Fruit fly (Drosophila melanogaster) whole organism, embryonic: ENCODE results near the gene CG17207.
A peak's percentile ranks its signal among the peaks of the same experiment; 100 is the strongest.

Experiments
- BtbVII ChIP-seq: fragments of 200-800 bp; sonication (Bioruptor generic); optimal IDR thresholded peaks from 3 replicates; lab custom pipeline; 2017; ENCODE audit warnings: missing biosample characterization, mild to moderate bottlenecking, missing genetic modification characterization
- Bteb2 ChIP-seq: fragments of 200-800 bp; sonication (Bioruptor generic); optimal IDR thresholded peaks from 2 replicates; lab custom pipeline; 2016; ENCODE audit warnings: missing biosample characterization, missing genetic modification characterization
- C15 ChIP-seq: fragments of 200-800 bp; sonication (Bioruptor generic); IDR thresholded peaks from 3 replicates; pipeline ENCODE4 v1.3.6; 2022; ENCODE audit warnings: missing biosample characterization, missing genetic modification characterization
- CG11504 ChIP-seq: fragments of 200-800 bp; sonication (Bioruptor generic); optimal IDR thresholded peaks from 3 replicates; lab custom pipeline; 2019; ENCODE audit warnings: missing biosample characterization, mild to moderate bottlenecking, missing genetic modification characterization, moderate library complexity
- CG1233 ChIP-seq: fragments of 200-800 bp; sonication (Bioruptor generic); optimal IDR thresholded peaks from 4 replicates; lab custom pipeline; 2018; ENCODE audit warnings: missing biosample characterization, mild to moderate bottlenecking, missing genetic modification characterization
- CG12744 ChIP-seq: fragments of 200-800 bp; sonication (Bioruptor generic); optimal IDR thresholded peaks from 2 replicates; lab custom pipeline; 2016; ENCODE audit warnings: missing biosample characterization, missing genetic modification characterization
- CG12942 ChIP-seq: fragments of 200-800 bp; sonication (Bioruptor generic); optimal IDR thresholded peaks from 3 replicates; lab custom pipeline; 2016; ENCODE audit warnings: missing biosample characterization, missing genetic modification characterization
- CG15514 ChIP-seq: fragments of 200-800 bp; sonication (Bioruptor generic); optimal IDR thresholded peaks from 3 replicates; lab custom pipeline; 2017; ENCODE audit warnings: missing biosample characterization, missing genetic modification characterization, mild to moderate bottlenecking, moderate library complexity, missing genetic modification reagents
- CG2120 ChIP-seq: fragments of 200-800 bp; sonication (Bioruptor generic); optimal IDR thresholded peaks from 3 replicates; lab custom pipeline; 2016; ENCODE audit warnings: missing biosample characterization, missing genetic modification characterization
- CG2202 ChIP-seq: fragments of 200-800 bp; sonication (Bioruptor generic); optimal IDR thresholded peaks from 2 replicates; lab custom pipeline; 2018; ENCODE audit warnings: missing biosample characterization, mild to moderate bottlenecking, missing genetic modification characterization
- CG32532 ChIP-seq: fragments of 200-800 bp; sonication (Bioruptor generic); IDR thresholded peaks from 2 replicates; pipeline ENCODE4 v1.3.6; 2022; ENCODE audit warnings: missing biosample characterization, missing genetic modification characterization
- CG43689 ChIP-seq: fragments of 200-800 bp; sonication (Bioruptor generic); IDR thresholded peaks from 2 replicates; pipeline ENCODE4 v1.3.6; 2022; ENCODE audit warnings: missing biosample characterization, missing genetic modification characterization
- CG7745 ChIP-seq: fragments of 200-800 bp; sonication (Bioruptor generic); optimal IDR thresholded peaks from 2 replicates; lab custom pipeline; 2018; ENCODE audit warnings: missing biosample characterization, mild to moderate bottlenecking, missing genetic modification characterization, moderate library complexity
- CG9797 ChIP-seq: fragments of 200-800 bp; sonication (Bioruptor generic); optimal IDR thresholded peaks from 3 replicates; lab custom pipeline; 2018; ENCODE audit warnings: missing biosample characterization, mild to moderate bottlenecking, missing genetic modification characterization
- CG9932 ChIP-seq: fragments of 200-800 bp; sonication (Bioruptor generic); IDR thresholded peaks from 2 replicates; pipeline ENCODE4 v1.3.6; 2022; ENCODE audit warnings: missing biosample characterization, missing genetic modification characterization
- CHES-1-like ChIP-seq: fragments of 200-800 bp; sonication (Bioruptor generic); optimal IDR thresholded peaks from 2 replicates; lab custom pipeline; 2016; ENCODE audit warnings: missing biosample characterization, missing genetic modification characterization
- CoRest ChIP-seq: fragments of 200-800 bp; sonication (Bioruptor generic); optimal IDR thresholded peaks from 3 replicates; lab custom pipeline; 2018; ENCODE audit warnings: missing biosample characterization, mild to moderate bottlenecking, missing genetic modification characterization, moderate library complexity
- Dbx ChIP-seq: fragments of 200-800 bp; sonication (Bioruptor generic); IDR thresholded peaks from 3 replicates; pipeline ENCODE4 v1.3.6; 2022; ENCODE audit warnings: missing biosample characterization, missing genetic modification characterization
- Eip74EF ChIP-seq, 2 experiments: fragments of 200-800 bp in 1 of 2; fragments of >200 bp in 1 of 2; sonication (Bioruptor generic) in 1 of 2; optimal IDR thresholded peaks; 2 replicates each; lab custom pipeline; 2017 to 2019; ENCODE audit warnings: missing biosample characterization in 2 of 2, missing genetic modification characterization in 2 of 2, mild to moderate bottlenecking in 1 of 2, moderate library complexity in 1 of 2
- Hand ChIP-seq: fragments of 200-800 bp; sonication (Bioruptor generic); optimal IDR thresholded peaks from 2 replicates; lab custom pipeline; 2017; ENCODE audit warnings: mild to moderate bottlenecking, missing biosample characterization, missing genetic modification reagents, missing genetic modification characterization
- Lpt ChIP-seq: fragments of >200 bp; optimal IDR thresholded peaks from 2 replicates; lab custom pipeline; 2018; ENCODE audit warnings: missing biosample characterization, missing genetic modification characterization
- MESR4 ChIP-seq: fragments of 200-800 bp; sonication (Bioruptor generic); optimal IDR thresholded peaks from 2 replicates; lab custom pipeline; 2018; ENCODE audit warnings: missing biosample characterization, mild to moderate bottlenecking, missing genetic modification characterization, moderate library complexity
- Mad ChIP-seq: fragments of 200-800 bp; sonication (Bioruptor generic); optimal IDR thresholded peaks from 2 replicates; lab custom pipeline; 2016; ENCODE audit warnings: missing biosample characterization, missing genetic modification characterization
- Max ChIP-seq: fragments of 200-800 bp; sonication (Bioruptor generic); optimal IDR thresholded peaks from 2 replicates; lab custom pipeline; 2016; ENCODE audit warnings: missing biosample characterization, mild to moderate bottlenecking, missing genetic modification characterization
- Nf-YA ChIP-seq: fragments of 200-800 bp; sonication (Bioruptor generic); IDR thresholded peaks from 2 replicates; pipeline ENCODE4 v1.3.6; 2022; ENCODE audit warnings: missing biosample characterization, missing genetic modification characterization
- Nf-YC ChIP-seq: fragments of 200-800 bp; optimal IDR thresholded peaks from 3 replicates; lab custom pipeline; 2019; ENCODE audit warnings: missing biosample characterization, mild to moderate bottlenecking, missing genetic modification characterization, moderate library complexity
- Oli ChIP-seq: fragments of 200-800 bp; sonication (Bioruptor generic); optimal IDR thresholded peaks from 2 replicates; lab custom pipeline; 2018; ENCODE audit warnings: missing biosample characterization, mild to moderate bottlenecking, missing genetic modification characterization, moderate library complexity
- Scr ChIP-seq: fragments of 200-800 bp; sonication (Bioruptor generic); IDR thresholded peaks from 2 replicates; pipeline ENCODE4 v1.3.6; 2022; ENCODE audit warnings: missing biosample characterization, missing genetic modification characterization; ENCODE audit not compliant: partially characterized antibody
- Six4 ChIP-seq: fragments of 200-800 bp; sonication (Bioruptor generic); optimal IDR thresholded peaks from 2 replicates; lab custom pipeline; 2016; ENCODE audit warnings: missing biosample characterization, missing genetic modification characterization
- bbx ChIP-seq: fragments of 200-800 bp; sonication (Bioruptor generic); IDR thresholded peaks from 2 replicates; pipeline ENCODE4 v1.3.6; 2022; ENCODE audit warnings: missing biosample characterization, missing genetic modification characterization; ENCODE audit not compliant: partially characterized antibody
- chn ChIP-seq: fragments of 200-800 bp; sonication (Bioruptor generic); optimal IDR thresholded peaks from 2 replicates; lab custom pipeline; 2016; ENCODE audit warnings: missing biosample characterization, missing genetic modification characterization
- corto ChIP-seq: fragments of 200-800 bp; sonication (Bioruptor generic); optimal IDR thresholded peaks from 2 replicates; lab custom pipeline; 2016; ENCODE audit warnings: missing biosample characterization, mild to moderate bottlenecking, missing genetic modification characterization, moderate library complexity
- dpn ChIP-seq, 2 experiments: fragments of 200-800 bp; sonication (Bioruptor generic); optimal IDR thresholded peaks; 3 replicates each; lab custom pipeline; 2016; ENCODE audit warnings: missing biosample characterization in 2 of 2, missing genetic modification characterization in 2 of 2
- eyg ChIP-seq: fragments of 200-800 bp; sonication (Bioruptor generic); optimal IDR thresholded peaks from 3 replicates; lab custom pipeline; 2016; ENCODE audit warnings: missing biosample characterization, missing genetic modification characterization
- fu2 ChIP-seq: fragments of 200-800 bp; sonication (Bioruptor generic); optimal IDR thresholded peaks from 2 replicates; lab custom pipeline; 2016; ENCODE audit warnings: missing biosample characterization, missing genetic modification characterization
- gsb ChIP-seq: fragments of 200-800 bp; sonication (Bioruptor generic); IDR thresholded peaks from 2 replicates; pipeline ENCODE4 v1.3.6; 2022; ENCODE audit warnings: missing biosample characterization, missing genetic modification characterization
- kah ChIP-seq: fragments of 200-800 bp; sonication (Bioruptor generic); optimal IDR thresholded peaks from 2 replicates; lab custom pipeline; 2018; ENCODE audit warnings: missing biosample characterization, mild to moderate bottlenecking, missing genetic modification characterization
- knrl ChIP-seq: fragments of 200-800 bp; sonication (Bioruptor generic); IDR thresholded peaks from 3 replicates; pipeline ENCODE4 v1.3.6; 2022; ENCODE audit warnings: missing biosample characterization, missing genetic modification characterization; ENCODE audit not compliant: partially characterized antibody
- lola ChIP-seq, 3 experiments: fragments of >200 bp in 2 of 3; fragments of 200-800 bp in 1 of 3; sonication (Bioruptor generic) in 1 of 3; optimal IDR thresholded peaks; 2 replicates each; lab custom pipeline; 2017 to 2019; ENCODE audit warnings: missing biosample characterization in 3 of 3, missing genetic modification characterization in 3 of 3, mild to moderate bottlenecking in 1 of 3, moderate library complexity in 1 of 3
- nau ChIP-seq: fragments of 200-800 bp; sonication (Bioruptor generic); optimal IDR thresholded peaks from 3 replicates; lab custom pipeline; 2017; ENCODE audit warnings: missing biosample characterization, mild to moderate bottlenecking, missing genetic modification characterization, missing genetic modification reagents
- nmo ChIP-seq: fragments of 200-800 bp; sonication (Bioruptor generic); optimal IDR thresholded peaks from 2 replicates; lab custom pipeline; 2018; ENCODE audit warnings: missing biosample characterization, mild to moderate bottlenecking, missing genetic modification characterization, moderate library complexity
- oc ChIP-seq: fragments of 200-800 bp; sonication (Bioruptor generic); optimal IDR thresholded peaks from 2 replicates; lab custom pipeline; 2018; ENCODE audit warnings: missing biosample characterization, mild to moderate bottlenecking, missing genetic modification characterization, moderate library complexity
- onecut ChIP-seq: fragments of 200-800 bp; sonication (Bioruptor generic); IDR thresholded peaks from 2 replicates; pipeline ENCODE4 v1.3.6; 2022; ENCODE audit warnings: missing biosample characterization, missing genetic modification characterization
- otp ChIP-seq: fragments of 200-800 bp; sonication (Bioruptor generic); IDR thresholded peaks from 3 replicates; pipeline ENCODE4, ENCODE4 v1.3.6; 2022; ENCODE audit warnings: missing biosample characterization, missing genetic modification characterization
- peb ChIP-seq: fragments of 200-800 bp; sonication (Bioruptor generic); IDR thresholded peaks from 2 replicates; pipeline ENCODE4 v1.3.6; 2022; ENCODE audit warnings: missing biosample characterization, missing genetic modification characterization
- pita ChIP-seq: fragments of 200-800 bp; sonication (Bioruptor generic); optimal IDR thresholded peaks from 2 replicates; lab custom pipeline; 2017; ENCODE audit warnings: missing biosample characterization, mild to moderate bottlenecking, missing genetic modification characterization
- seq ChIP-seq: fragments of 200-800 bp; sonication (Bioruptor generic); IDR thresholded peaks from 2 replicates; pipeline ENCODE4 v1.3.6; 2022; ENCODE audit warnings: missing biosample characterization, missing genetic modification characterization
- slbo ChIP-seq: fragments of 200-800 bp; sonication (Bioruptor generic); IDR thresholded peaks from 2 replicates; pipeline ENCODE4 v1.3.6; 2022; ENCODE audit warnings: missing biosample characterization, missing genetic modification characterization
- so ChIP-seq: fragments of 200-800 bp; sonication (Bioruptor generic); IDR thresholded peaks from 3 replicates; pipeline ENCODE4 v1.3.6; 2022; ENCODE audit warnings: missing biosample characterization, missing genetic modification characterization
- zen ChIP-seq: fragments of 200-800 bp; sonication (Bioruptor generic); optimal IDR thresholded peaks from 3 replicates; lab custom pipeline; 2018; ENCODE audit warnings: missing biosample characterization, mild to moderate bottlenecking, missing genetic modification characterization, moderate library complexity

CG17207 gene

dm6 chr3R:12422379-12422975 lies 16.5 kb downstream of the CG17207 start, which contains the start of the genes Scgbeta and CG17202 (continued):
- no peak for TF ChIP-seq peb
- peak; percentile 21 for TF ChIP-seq CHES-1-like
- no peak for TF ChIP-seq kah
- no peak for TF ChIP-seq Nf-YA
- no peak for TF ChIP-seq oc (tag; lab: Kevin White, UChicago)
- peak; percentile 49; the same call in 1 of the 3 replicates for TF ChIP-seq knrl
- TF ChIP-seq CG1233 (GFP tag; lab: Kevin White, UChicago), result no peak
- peak; percentile 75 for TF ChIP-seq MESR4 (GFP tag; lab: Kevin White, UChicago)
- TF ChIP-seq CoRest (tag; lab: Kevin White, UChicago), result peak; percentile 54
- no peak for TF ChIP-seq CG2202
- no peak for TF ChIP-seq Scr
- no peak for TF ChIP-seq Oli
- no peak for TF ChIP-seq Eip74EF (GFP tag; optimal IDR thresholded peaks at IDR 0.05; lab: Kevin White, UChicago)
- TF ChIP-seq Six4, result no peak
- no peak for TF ChIP-seq lola (GFP tag; optimal IDR thresholded peaks at IDR 0.05; lab: Kevin White, UChicago)
- peak; percentile 37; the same call in 1 of the 3 replicates for TF ChIP-seq otp
- TF ChIP-seq C15 (GFP tag; lab: Robert Waterston, UW), result no peak
- no peak for TF ChIP-seq eyg
- no peak; the same call in 1 of the 2 replicates for TF ChIP-seq CG32532
- TF ChIP-seq corto (GFP tag; lab: Kevin White, UChicago), result no peak
- TF ChIP-seq nmo (GFP tag; lab: Kevin White, UChicago), result peak; percentile 39
- TF ChIP-seq CG15514 (GFP tag; lab: Kevin White, UChicago), result peak; percentile 100
- peak; percentile 59 for TF ChIP-seq CG2120 (GFP tag; lab: Kevin White, UChicago)
- TF ChIP-seq chn, result no peak
- TF ChIP-seq zen, result peak; percentile 12
- TF ChIP-seq onecut (GFP tag; lab: Robert Waterston, UW), result peak; percentile 29
- TF ChIP-seq Dbx (GFP tag; lab: Robert Waterston, UW), result 0 out of 3 replicates have a peak, but pooled peaks have one; percentile 27
- peak in 1 of 2 experiments; percentile 17 for TF ChIP-seq dpn (GFP tag; optimal IDR thresholded peaks at IDR 0.05; lab: Kevin White, UChicago)
- TF ChIP-seq CG12942 (GFP tag; lab: Kevin White, UChicago), result no peak
- TF ChIP-seq bbx (GFP tag; lab: Robert Waterston, UW), result no peak
- peak; percentile 7 for TF ChIP-seq Bteb2
- TF ChIP-seq BtbVII (GFP tag; lab: Kevin White, UChicago), result no peak
- 0 out of 3 replicates have a peak, but pooled peaks have one; percentile 35 for TF ChIP-seq so (GFP tag; lab: Robert Waterston, UW)
- no peak for TF ChIP-seq seq
- no peak for TF ChIP-seq Mad
- TF ChIP-seq Lpt (GFP tag; lab: Kevin White, UChicago), result no peak
- peak; percentile 79 for TF ChIP-seq CG9797 (GFP tag; lab: Kevin White, UChicago)
- peak; percentile 56 for TF ChIP-seq CG9932 (GFP tag; lab: Robert Waterston, UW)
- TF ChIP-seq Max (GFP tag; lab: Kevin White, UChicago), result peak; percentile 23
- no peak for TF ChIP-seq Hand (GFP tag; lab: Kevin White, UChicago)
- peak; percentile 32 for TF ChIP-seq CG12744 (GFP tag; lab: Kevin White, UChicago)
- no peak for TF ChIP-seq nau (GFP tag; lab: Kevin White, UChicago)
- no peak for TF ChIP-seq CG43689 (GFP tag; lab: Robert Waterston, UW)
- TF ChIP-seq Nf-YC (tag; lab: Kevin White, UChicago), result no peak
- TF ChIP-seq CG7745 (tag; lab: Kevin White, UChicago), result no peak
- TF ChIP-seq pita (GFP tag; lab: Kevin White, UChicago), result no peak
- no peak for TF ChIP-seq gsb (GFP tag; lab: Robert Waterston, UW)
- no peak for TF ChIP-seq slbo (GFP tag; lab: Robert Waterston, UW)
- TF ChIP-seq CG11504 (tag; lab: Kevin White, UChicago), result no peak
- TF ChIP-seq fu2, result peak; percentile 38
